Fruit fly (Drosophila melanogaster): ENCODE data around the gene CG31867.

The CG31867 gene

dm6 chr2L:11168684-11169549, 23.7 kb upstream of the CG31867 start:
- TF ChIP-seq CTCF (optimal IDR thresholded peaks at IDR 0.05) (no peak), CG8478 (optimal IDR thresholded peaks at IDR 0.05) (no peak)

- TF ChIP-seq CTCF (optimal IDR thresholded peaks at IDR 0.05) (no peak), CG8478 (optimal IDR thresholded peaks at IDR 0.05) (no peak)
These were observed 22.8 kb upstream of the CG31867 start for dm6 chr2L:11167997-11168396.

- TF ChIP-seq CTCF (optimal IDR thresholded peaks at IDR 0.05) (peak in 1 of 2 experiments; percentile 17), CG8478 (optimal IDR thresholded peaks at IDR 0.05) (no peak)
These were observed 10.1 kb upstream of the CG31867 start, which contains the start of gene CG6287 for dm6 chr2L:11155166-11155958. CG6287 (minus strand) TSS chr2L:11155721.

- no peak for TF ChIP-seq CTCF (optimal IDR thresholded peaks at IDR 0.05)
- no peak for TF ChIP-seq CG8478 (optimal IDR thresholded peaks at IDR 0.05)
These were observed 3.8 kb upstream of the CG31867 start, which contains the start of gene Gyc32E for dm6 chr2L:11148969-11149368. Gyc32E (minus strand) TSS chr2L:11149101.

dm6 chr2L:11136093-11136492, 9.1 kb downstream of the CG31867 start, which contains the start of gene hgo:
hgo (plus strand) TSS chr2L:11136393.
- TF ChIP-seq CG8478 (optimal IDR thresholded peaks at IDR 0.05): no peak
- TF ChIP-seq CTCF (optimal IDR thresholded peaks at IDR 0.05): no peak

- TF ChIP-seq CG8478 (optimal IDR thresholded peaks at IDR 0.05) (no peak), CTCF (optimal IDR thresholded peaks at IDR 0.05) (no peak)
These were observed 14.8 kb downstream of the CG31867 start, which contains the start of the genes RfC38 and CG4751 for dm6 chr2L:11130151-11131008. RfC38 (minus strand) TSS chr2L:11130645. CG4751 (plus strand) TSS chr2L:11130737.

dm6 chr2L:11123499-11123898, 21.7 kb downstream of the CG31867 start, which contains the start of the genes Csl4 and Nup160:
Csl4 (minus strand) TSS chr2L:11123567.
Nup160 (plus strand) TSS chr2L:11123777.
- TF ChIP-seq CG8478 (optimal IDR thresholded peaks at IDR 0.05) (no peak), CTCF (optimal IDR thresholded peaks at IDR 0.05) (no peak)

- no peak for TF ChIP-seq CTCF (optimal IDR thresholded peaks at IDR 0.05)
- no peak for TF ChIP-seq CG8478 (optimal IDR thresholded peaks at IDR 0.05)
These were observed 23.6 kb downstream of the CG31867 start, which contains the start of gene Dnaaf4 for dm6 chr2L:11121614-11122013. Dnaaf4 (minus strand) TSS chr2L:11121714.

dm6 chr2L:11119966-11120517, 25.2 kb downstream of the CG31867 start, which contains the start of gene CG6230:
CG6230 (minus strand) TSS chr2L:11120319.
- no peak for TF ChIP-seq CTCF (optimal IDR thresholded peaks at IDR 0.05)
- no peak for TF ChIP-seq CG8478 (optimal IDR thresholded peaks at IDR 0.05)

- TF ChIP-seq CTCF (optimal IDR thresholded peaks at IDR 0.05): no peak
- TF ChIP-seq CG8478 (optimal IDR thresholded peaks at IDR 0.05): no peak
These were observed 31.5 kb downstream of the CG31867 start, which contains the start of gene Gr32a for dm6 chr2L:11113714-11114113. Gr32a (plus strand) TSS chr2L:11114014.

- TF ChIP-seq CTCF (optimal IDR thresholded peaks at IDR 0.05) (no peak), CG8478 (optimal IDR thresholded peaks at IDR 0.05) (no peak)
These were observed 32.1 kb downstream of the CG31867 start, which contains the start of gene Idua for dm6 chr2L:11113011-11113528. Idua (minus strand) TSS chr2L:11113061.

- TF ChIP-seq CTCF (optimal IDR thresholded peaks at IDR 0.05) (peak in 1 of 2 experiments; percentile 11), CG8478 (optimal IDR thresholded peaks at IDR 0.05) (no peak)
These were observed 38.7 kb downstream of the CG31867 start, which contains the start of gene Reps for dm6 chr2L:11106562-11106962. Reps (minus strand) TSS chr2L:11106645.

dm6 chr2L:11105320-11105719, 39.9 kb downstream of the CG31867 start:
- no peak for TF ChIP-seq CG8478 (optimal IDR thresholded peaks at IDR 0.05)
- no peak for TF ChIP-seq CTCF (optimal IDR thresholded peaks at IDR 0.05)
